Worm (Caenorhabditis elegans) whole organism, L1 larva: ENCODE results near the gene snap-1.

Experiments used
- F16B12.6 ChIP-seq: fragments of 150-350 bp; optimal IDR thresholded peaks from 2 replicates; lab custom pipeline; 2014; ENCODE audit warnings: missing biosample characterization, missing genetic modification characterization
- aly-2 ChIP-seq: fragments of 150-350 bp; optimal IDR thresholded peaks from 2 replicates; lab custom pipeline; 2014; ENCODE audit warnings: missing biosample characterization, missing genetic modification characterization
- blmp-1 ChIP-seq: fragments of 150-350 bp; optimal IDR thresholded peaks from 2 replicates; lab custom pipeline; 2014; ENCODE audit warnings: missing biosample characterization, missing genetic modification characterization
- ceh-88 ChIP-seq: fragments of 200-800 bp; sonication (Bioruptor generic); IDR thresholded peaks from 2 replicates; pipeline ENCODE4 v1.3.6; 2022; ENCODE audit warnings: missing genetic modification characterization, missing compliant biosample characterization
- ceh-90 ChIP-seq: sonication (generic microtip); optimal IDR thresholded peaks from 2 replicates; lab custom pipeline; 2016; ENCODE audit warnings: missing genetic modification characterization, missing compliant biosample characterization
- dsc-1 ChIP-seq: sonication (generic microtip); optimal IDR thresholded peaks from 2 replicates; lab custom pipeline; 2016; ENCODE audit warnings: mild to moderate bottlenecking, missing genetic modification characterization, missing compliant biosample characterization
- efl-1 ChIP-seq, 4 experiments: fragments of 150-350 bp; optimal IDR thresholded peaks in 3 of 4; peaks in 1 of 4; 1 replicate in 1 of 4; 2 replicates in 3 of 4; lab custom pipeline; 2014; ENCODE audit warnings: missing biosample characterization in 2 of 4, missing genetic modification characterization in 2 of 4, missing genetic modification reagents in 2 of 4
- efl-3 ChIP-seq: fragments of 200-800 bp; sonication (Bioruptor generic); optimal IDR thresholded peaks from 2 replicates; lab custom pipeline; 2018; ENCODE audit warnings: mild to moderate bottlenecking, missing genetic modification characterization, missing compliant biosample characterization
- elt-2 ChIP-seq: sonication (generic microtip); optimal IDR thresholded peaks from 2 replicates; lab custom pipeline; 2016; ENCODE audit warnings: missing genetic modification characterization, mild to moderate bottlenecking, inconsistent platforms, missing compliant biosample characterization, missing genetic modification reagents
- fkh-4 ChIP-seq: sonication (generic microtip); optimal IDR thresholded peaks from 2 replicates; lab custom pipeline; 2016; ENCODE audit warnings: missing compliant biosample characterization, missing genetic modification characterization, borderline replicate concordance
- fkh-8 ChIP-seq: sonication (generic microtip); optimal IDR thresholded peaks from 2 replicates; lab custom pipeline; 2016; ENCODE audit warnings: mild to moderate bottlenecking, missing genetic modification characterization, missing compliant biosample characterization
- grh-1 ChIP-seq: fragments of 200-800 bp; sonication (Bioruptor generic); IDR thresholded peaks from 2 replicates; pipeline ENCODE4 v1.3.6; 2022; ENCODE audit warnings: missing genetic modification reagents, missing genetic modification characterization, missing compliant biosample characterization
- hlh-4 ChIP-seq: sonication (generic microtip); optimal IDR thresholded peaks from 2 replicates; lab custom pipeline; 2016; ENCODE audit warnings: mild to moderate bottlenecking, missing genetic modification characterization, missing compliant biosample characterization
- irx-1 ChIP-seq: sonication (generic microtip); optimal IDR thresholded peaks from 2 replicates; lab custom pipeline; 2016; ENCODE audit warnings: missing genetic modification characterization, missing compliant biosample characterization
- isw-1 ChIP-seq: fragments of 200-800 bp; sonication (Bioruptor generic); IDR thresholded peaks from 2 replicates; pipeline ENCODE4 v1.3.6; 2022; ENCODE audit warnings: missing genetic modification characterization, missing compliant biosample characterization
- lin-35 ChIP-seq, 2 experiments: fragments of 150-350 bp; optimal IDR thresholded peaks; 2 replicates each; lab custom pipeline; 2014; ENCODE audit warnings: missing biosample characterization in 2 of 2, missing genetic modification characterization in 2 of 2, missing genetic modification reagents in 2 of 2
- lin-39 ChIP-seq: fragments of 150-350 bp; optimal IDR thresholded peaks from 2 replicates; lab custom pipeline; 2014; ENCODE audit warnings: missing biosample characterization, missing genetic modification reagents, missing genetic modification characterization
- lsy-2 ChIP-seq, 2 experiments: fragments of 150-350 bp; optimal IDR thresholded peaks; 2 replicates each; lab custom pipeline; 2014; ENCODE audit warnings: missing biosample characterization in 2 of 2, missing genetic modification characterization in 2 of 2
- mdl-1 ChIP-seq, 2 experiments: fragments of 150-350 bp; optimal IDR thresholded peaks; 2 replicates each; lab custom pipeline; 2014 to 2017; ENCODE audit warnings: missing biosample characterization in 2 of 2, missing genetic modification characterization in 2 of 2, inconsistent platforms in 1 of 2
- mep-1 ChIP-seq: fragments of 150-350 bp; optimal IDR thresholded peaks from 2 replicates; lab custom pipeline; 2014; ENCODE audit warnings: missing biosample characterization, missing genetic modification characterization
- nhr-28 ChIP-seq: fragments of 150-350 bp; optimal IDR thresholded peaks from 2 replicates; lab custom pipeline; 2014; ENCODE audit warnings: missing biosample characterization, missing genetic modification characterization
- nhr-71 ChIP-seq: sonication (generic microtip); optimal IDR thresholded peaks from 2 replicates; lab custom pipeline; 2016; ENCODE audit warnings: mild to moderate bottlenecking, missing genetic modification characterization, moderate library complexity, missing compliant biosample characterization
- nhr-85 ChIP-seq: sonication (generic microtip); peaks from one replicate; lab custom pipeline; 2016; ENCODE audit warnings: missing genetic modification characterization, inconsistent platforms, missing compliant biosample characterization
- nhr-90 ChIP-seq: sonication (generic microtip); optimal IDR thresholded peaks from 2 replicates; lab custom pipeline; 2016; ENCODE audit warnings: mild to moderate bottlenecking, missing genetic modification characterization, missing compliant biosample characterization; ENCODE audit not compliant: poor library complexity
- pag-3 ChIP-seq: sonication (generic microtip); optimal IDR thresholded peaks from 2 replicates; lab custom pipeline; 2017; ENCODE audit warnings: missing genetic modification characterization, mild to moderate bottlenecking, missing compliant biosample characterization, antibody characterized with exemption, borderline replicate concordance; ENCODE audit not compliant: insufficient read depth
- pqm-1 ChIP-seq: sonication (generic microtip); optimal IDR thresholded peaks from 3 replicates; lab custom pipeline; 2017; ENCODE audit warnings: missing biosample characterization, missing genetic modification characterization
- rnt-1 ChIP-seq: sonication (generic microtip); optimal IDR thresholded peaks from 2 replicates; lab custom pipeline; 2016; ENCODE audit warnings: mild to moderate bottlenecking, missing genetic modification characterization, moderate library complexity, missing compliant biosample characterization
- skn-1 ChIP-seq: fragments of 150-350 bp; optimal IDR thresholded peaks from 2 replicates; lab custom pipeline; 2014; ENCODE audit warnings: missing biosample characterization, missing genetic modification characterization
- snpc-4 ChIP-seq: fragments of 150-350 bp; optimal IDR thresholded peaks from 2 replicates; lab custom pipeline; 2014; ENCODE audit warnings: missing biosample characterization, missing genetic modification characterization
- sox-4 ChIP-seq: sonication (generic microtip); optimal IDR thresholded peaks from 2 replicates; lab custom pipeline; 2016; ENCODE audit warnings: missing genetic modification characterization, missing compliant biosample characterization
- sptf-1 ChIP-seq: fragments of 150-350 bp; optimal IDR thresholded peaks from 2 replicates; lab custom pipeline; 2014; ENCODE audit warnings: missing biosample characterization, missing genetic modification characterization
- sup-37 ChIP-seq: fragments of 200-800 bp; sonication (Bioruptor generic); optimal IDR thresholded peaks from 2 replicates; lab custom pipeline; 2018; ENCODE audit warnings: mild to moderate bottlenecking, missing genetic modification characterization, missing compliant biosample characterization
- swsn-7 ChIP-seq: sonication (generic microtip); optimal IDR thresholded peaks from 2 replicates; lab custom pipeline; 2016; ENCODE audit warnings: missing genetic modification characterization, missing compliant biosample characterization
- tlp-1 ChIP-seq: fragments of 150-350 bp; optimal IDR thresholded peaks from 2 replicates; lab custom pipeline; 2014; ENCODE audit warnings: missing biosample characterization, missing genetic modification characterization
- unc-130 ChIP-seq: fragments of 150-350 bp; optimal IDR thresholded peaks from 2 replicates; lab custom pipeline; 2017; ENCODE audit warnings: missing biosample characterization, missing genetic modification characterization, inconsistent platforms
- unc-86 ChIP-seq: sonication (generic microtip); optimal IDR thresholded peaks from 2 replicates; lab custom pipeline; 2016; ENCODE audit warnings: missing genetic modification characterization, missing compliant biosample characterization
- unc-98 ChIP-seq: fragments of 200-800 bp; sonication (Bioruptor generic); IDR thresholded peaks from 2 replicates; pipeline ENCODE4 v1.3.6; 2022; ENCODE audit warnings: missing genetic modification characterization, missing compliant biosample characterization
- zag-1 ChIP-seq: fragments of 150-350 bp; optimal IDR thresholded peaks from 2 replicates; lab custom pipeline; 2014; ENCODE audit warnings: missing biosample characterization, missing genetic modification characterization
- zip-4 ChIP-seq: fragments of 200-800 bp; sonication (Bioruptor generic); optimal IDR thresholded peaks from 2 replicates; lab custom pipeline; 2018; ENCODE audit warnings: mild to moderate bottlenecking, missing genetic modification characterization, moderate library complexity, missing compliant biosample characterization
- ztf-11 ChIP-seq, 2 experiments: sonication (generic microtip); optimal IDR thresholded peaks; 2 replicates each; lab custom pipeline; 2016 to 2017; ENCODE audit warnings: missing genetic modification characterization in 2 of 2, missing biosample characterization in 1 of 2, missing compliant biosample characterization in 1 of 2

The snap-1 gene

DNA sequence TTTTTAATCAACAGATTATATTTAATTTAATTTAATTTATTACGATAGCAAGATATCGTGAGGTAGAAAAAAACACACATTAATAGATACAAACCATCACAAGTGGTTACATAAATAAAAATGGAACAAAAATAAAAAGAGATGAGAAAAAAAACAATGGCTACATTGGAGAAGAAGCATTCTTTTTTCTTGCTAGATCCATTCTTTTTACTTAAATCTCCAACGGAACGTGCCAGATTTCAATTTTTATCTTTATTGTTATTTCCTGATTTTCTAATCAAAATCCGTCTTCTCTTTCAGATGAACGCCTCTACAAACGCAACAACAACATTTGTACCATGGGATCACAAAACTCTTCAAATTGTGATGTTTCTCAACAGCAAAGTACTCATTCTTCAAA, 13.2 kb downstream of the snap-1 start, which contains the start of gene D1014.2:
TSS of gene D1014.2 (plus strand) at position 301 of the 400 bp plus-strand sequence.
- TF ChIP-seq ztf-11 (tag; optimal IDR thresholded peaks at IDR 0.05; lab: Kevin White, UChicago) (no peak), pag-3 (no peak), hlh-4 (tag; lab: Kevin White, UChicago) (no peak), lin-35 (GFP tag; optimal IDR thresholded peaks at IDR 0.05; lab: Kevin White, UChicago) (no peak), mep-1 (tag; lab: Kevin White, UChicago) (no peak)

- no peak for TF ChIP-seq grh-1 (GFP tag; lab: Robert Waterston, UW)
- TF ChIP-seq dsc-1 = peak; percentile 2
Measured at ce11 chrV:8144515-8144914, 14.1 kb downstream of the snap-1 start.

ce11 chrV:8145329-8145728, 14.9 kb downstream of the snap-1 start, which contains the start of gene D1014.13:
D1014.13 (plus strand) TSS chrV:8145629.
- no peak for TF ChIP-seq ztf-11 (tag; optimal IDR thresholded peaks at IDR 0.05; lab: Kevin White, UChicago)
- no peak for TF ChIP-seq grh-1 (GFP tag; lab: Robert Waterston, UW)
- no peak for TF ChIP-seq elt-2 (tag; lab: Kevin White, UChicago)
- no peak for TF ChIP-seq sup-37 (GFP tag; lab: Kevin White, UChicago)
- no peak for TF ChIP-seq ceh-88 (GFP tag; lab: Robert Waterston, UW)
- TF ChIP-seq blmp-1 (tag; lab: Kevin White, UChicago) = no peak
- no peak for TF ChIP-seq nhr-90 (tag; lab: Kevin White, UChicago)
- no peak for TF ChIP-seq unc-130
- no peak for TF ChIP-seq sox-4 (tag; lab: Kevin White, UChicago)
- TF ChIP-seq nhr-28 = no peak
- no peak for TF ChIP-seq zag-1 (tag; lab: Kevin White, UChicago)
- no peak for TF ChIP-seq pqm-1

- TF ChIP-seq ceh-88 (GFP tag; lab: Robert Waterston, UW) = no peak
- TF ChIP-seq efl-1 (optimal IDR thresholded peaks at IDR 0.05; lab: Kevin White, UChicago) = no peak
- TF ChIP-seq efl-1 (GFP tag; optimal IDR thresholded peaks at IDR 0.05 in 1 of 2; lab: Kevin White, UChicago) = peak in 1 of 2 experiments; percentile 90
- TF ChIP-seq, all 84 proteins: peak for 1
Measured at ce11 chrV:8155743-8156142, 25.3 kb downstream of the snap-1 start.

DNA sequence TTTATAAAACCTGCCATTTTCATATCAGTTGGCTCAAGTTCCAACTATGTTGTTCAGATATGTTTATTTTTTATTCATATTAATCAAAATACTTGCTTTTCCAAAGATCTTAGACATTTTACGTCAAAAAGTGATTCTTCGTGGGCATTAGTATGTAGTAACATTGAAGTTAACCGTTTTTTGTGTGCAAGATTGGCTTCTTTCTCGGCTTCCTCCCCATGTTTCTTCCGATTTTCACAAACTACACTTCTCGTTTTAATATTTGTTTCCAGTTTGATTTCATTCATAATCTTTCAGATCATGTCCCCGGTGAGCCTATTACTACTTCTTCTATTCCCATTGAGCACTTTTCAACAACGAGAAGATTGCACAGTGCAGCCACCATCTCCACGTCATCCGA, 27.0 kb downstream of the snap-1 start, which contains the start of gene sul-2:
TSS of gene sul-2 (plus strand) at position 301 of the 400 bp plus-strand sequence.
- TF ChIP-seq lin-35 (GFP tag; optimal IDR thresholded peaks at IDR 0.05; lab: Kevin White, UChicago) (no peak), zag-1 (tag; lab: Kevin White, UChicago) (no peak), lsy-2 (tag; optimal IDR thresholded peaks at IDR 0.05; lab: Kevin White, UChicago) (no peak), swsn-7 (tag; lab: Kevin White, UChicago) (no peak), nhr-85 (tag; lab: Kevin White, UChicago) (no peak), fkh-8 (tag; lab: Kevin White, UChicago) (no peak), isw-1 (no peak), pqm-1 (no peak), ceh-90 (tag; lab: Kevin White, UChicago) (no peak), mdl-1 (tag; optimal IDR thresholded peaks at IDR 0.05; lab: Kevin White, UChicago) (no peak), fkh-4 (tag; lab: Kevin White, UChicago) (no peak), elt-2 (tag; lab: Kevin White, UChicago) (no peak), lin-39 (no peak), snpc-4 (tag; lab: Kevin White, UChicago) (no peak), tlp-1 (tag; lab: Kevin White, UChicago) (no peak), blmp-1 (tag; lab: Kevin White, UChicago) (no peak), nhr-71 (no peak)

ce11 chrV:8159629-8160028, 29.2 kb downstream of the snap-1 start, which contains the start of gene F20D6.6:
F20D6.6 (plus strand) TSS chrV:8159929.
- TF ChIP-seq fkh-4 (tag; lab: Kevin White, UChicago) = no peak
- TF ChIP-seq mep-1 (tag; lab: Kevin White, UChicago) = no peak
- no peak for TF ChIP-seq F16B12.6 (tag; lab: Kevin White, UChicago)
- no peak for TF ChIP-seq sptf-1 (tag; lab: Kevin White, UChicago)
- no peak for TF ChIP-seq pqm-1
- no peak for TF ChIP-seq irx-1
- TF ChIP-seq zag-1 (tag; lab: Kevin White, UChicago) = no peak
- TF ChIP-seq aly-2 (tag; lab: Kevin White, UChicago) = no peak
- TF ChIP-seq rnt-1 (tag; lab: Kevin White, UChicago) = no peak
- TF ChIP-seq nhr-28 = no peak
- TF ChIP-seq efl-3 (GFP tag; lab: Kevin White, UChicago) = no peak
- TF ChIP-seq sup-37 (GFP tag; lab: Kevin White, UChicago) = no peak
- TF ChIP-seq blmp-1 (tag; lab: Kevin White, UChicago) = no peak
- TF ChIP-seq fkh-8 (tag; lab: Kevin White, UChicago) = no peak
- TF ChIP-seq skn-1 (tag; lab: Kevin White, UChicago) = no peak
- TF ChIP-seq unc-86 (tag; lab: Kevin White, UChicago) = no peak
- TF ChIP-seq unc-98 (GFP tag; lab: Robert Waterston, UW) = no peak
- no peak for TF ChIP-seq lsy-2 (tag; optimal IDR thresholded peaks at IDR 0.05; lab: Kevin White, UChicago)
- TF ChIP-seq lin-35 (GFP tag; optimal IDR thresholded peaks at IDR 0.05; lab: Kevin White, UChicago) = no peak
- no peak for TF ChIP-seq zip-4
